Worm (Caenorhabditis elegans) whole organism, mixed stage, embryonic: ENCODE data around the gene T04C9.3.

Experiments used
- ceh-43 ChIP-seq: fragments of 200-800 bp; sonication (Bioruptor generic); optimal IDR thresholded peaks from 2 replicates; lab custom pipeline; 2018; ENCODE audit warnings: mild to moderate bottlenecking, missing genetic modification characterization, moderate library complexity, missing compliant biosample characterization
- drap-1 ChIP-seq: fragments of 200-800 bp; sonication (Bioruptor generic); optimal IDR thresholded peaks from 3 replicates; lab custom pipeline; 2018; ENCODE audit warnings: mild to moderate bottlenecking, missing genetic modification characterization, missing compliant biosample characterization
- elt-1 ChIP-seq: sonication (generic microtip); optimal IDR thresholded peaks from 2 replicates; lab custom pipeline; 2017; ENCODE audit warnings: missing genetic modification characterization, mild to moderate bottlenecking, missing compliant biosample characterization, antibody characterized with exemption, moderate library complexity, borderline replicate concordance; ENCODE audit not compliant: insufficient read depth
- elt-3 ChIP-seq: fragments of 150-350 bp; optimal IDR thresholded peaks from 2 replicates; lab custom pipeline; 2014; ENCODE audit warnings: missing biosample characterization, missing genetic modification characterization
- lin-13 ChIP-seq: fragments of 150-350 bp; optimal IDR thresholded peaks from 2 replicates; lab custom pipeline; 2014; ENCODE audit warnings: missing biosample characterization, missing genetic modification characterization
- lsy-2 ChIP-seq: fragments of 150-350 bp; optimal IDR thresholded peaks from 2 replicates; lab custom pipeline; 2014; ENCODE audit warnings: missing biosample characterization, missing genetic modification characterization
- nhr-76 ChIP-seq: sonication (generic microtip); optimal IDR thresholded peaks from 2 replicates; lab custom pipeline; 2017; ENCODE audit warnings: missing biosample characterization, missing genetic modification characterization
- snpc-4 ChIP-seq: fragments of 150-350 bp; optimal IDR thresholded peaks from 2 replicates; lab custom pipeline; 2014; ENCODE audit warnings: missing biosample characterization, missing genetic modification characterization
- sptf-1 ChIP-seq: sonication (generic microtip); optimal IDR thresholded peaks from 2 replicates; lab custom pipeline; 2017; ENCODE audit warnings: mild to moderate bottlenecking, missing genetic modification characterization, moderate library complexity, missing compliant biosample characterization
- unc-62 ChIP-seq: fragments of 150-350 bp; optimal IDR thresholded peaks from 2 replicates; lab custom pipeline; 2014; ENCODE audit warnings: missing biosample characterization, missing genetic modification reagents, missing genetic modification characterization

- no peak for TF ChIP-seq lsy-2 (tag; lab: Kevin White, UChicago)
- no peak for TF ChIP-seq ceh-43 (GFP tag; lab: Kevin White, UChicago)
- no peak for TF ChIP-seq sptf-1 (tag; lab: Kevin White, UChicago)
- no peak for TF ChIP-seq elt-3
- TF ChIP-seq nhr-76, result no peak
- no peak for TF ChIP-seq elt-1 (tag; lab: Kevin White, UChicago)
- TF ChIP-seq lin-13 (tag; lab: Kevin White, UChicago), result no peak
- no peak for TF ChIP-seq drap-1 (GFP tag; lab: Kevin White, UChicago)
- TF ChIP-seq snpc-4 (tag; lab: Kevin White, UChicago), result no peak
- no peak for TF ChIP-seq unc-62 (GFP tag; lab: Kevin White, UChicago)
Observed at ce11 chrIII:5965368-5965767, 20.1 kb upstream of the T04C9.3 start.
